Fruit fly (Drosophila melanogaster) whole organism, embryonic: ENCODE results near the gene Mdh2.

Experiments used
- CG10462 ChIP-seq: fragments of 200-800 bp; sonication (Bioruptor generic); optimal IDR thresholded peaks from 2 replicates; lab custom pipeline; 2016; ENCODE audit warnings: missing biosample characterization, missing genetic modification characterization
- CG11085 ChIP-seq: fragments of 200-800 bp; sonication (Bioruptor generic); IDR thresholded peaks from 2 replicates; pipeline ENCODE4 v1.3.6; 2022; ENCODE audit warnings: missing biosample characterization, missing genetic modification characterization
- CG1233 ChIP-seq: fragments of 200-800 bp; sonication (Bioruptor generic); optimal IDR thresholded peaks from 4 replicates; lab custom pipeline; 2018; ENCODE audit warnings: missing biosample characterization, mild to moderate bottlenecking, missing genetic modification characterization
- CG13624 ChIP-seq: fragments of 200-800 bp; sonication (Bioruptor generic); optimal IDR thresholded peaks from 2 replicates; lab custom pipeline; 2016; ENCODE audit warnings: missing biosample characterization, missing genetic modification characterization
- CG15696 ChIP-seq: fragments of 200-800 bp; sonication (Bioruptor generic); optimal IDR thresholded peaks from 2 replicates; lab custom pipeline; 2019; ENCODE audit warnings: missing biosample characterization, mild to moderate bottlenecking, missing genetic modification characterization, moderate library complexity
- CG1602 ChIP-seq: fragments of 200-800 bp; sonication (Bioruptor generic); optimal IDR thresholded peaks from 3 replicates; lab custom pipeline; 2016; ENCODE audit warnings: missing biosample characterization, missing genetic modification characterization
- CG17912 ChIP-seq: fragments of 200-800 bp; sonication (Bioruptor generic); optimal IDR thresholded peaks from 2 replicates; lab custom pipeline; 2018; ENCODE audit warnings: missing biosample characterization, mild to moderate bottlenecking, missing genetic modification characterization
- CG18011 ChIP-seq: fragments of 200-800 bp; sonication (Bioruptor generic); optimal IDR thresholded peaks from 2 replicates; lab custom pipeline; 2017; ENCODE audit warnings: missing biosample characterization, missing genetic modification characterization, mild to moderate bottlenecking, moderate library complexity, missing genotype
- CG18262 ChIP-seq: fragments of 200-800 bp; optimal IDR thresholded peaks from 3 replicates; lab custom pipeline; 2019; ENCODE audit warnings: missing biosample characterization, mild to moderate bottlenecking, missing genetic modification characterization, moderate library complexity
- CG2889 ChIP-seq: fragments of 200-800 bp; sonication (Bioruptor generic); IDR thresholded peaks from 3 replicates; pipeline ENCODE4 v1.3.6; 2022; ENCODE audit warnings: missing biosample characterization, missing genetic modification characterization
- CG34422 ChIP-seq: fragments of 200-800 bp; sonication (Bioruptor generic); IDR thresholded peaks from 3 replicates; pipeline ENCODE4 v1.3.6; 2022; ENCODE audit warnings: missing biosample characterization, missing genetic modification characterization
- CG3995 ChIP-seq: fragments of 200-800 bp; sonication (Bioruptor generic); optimal IDR thresholded peaks from 3 replicates; lab custom pipeline; 2016; ENCODE audit warnings: missing biosample characterization, missing genetic modification characterization
- CG6791 ChIP-seq: fragments of 200-800 bp; sonication (Bioruptor generic); IDR thresholded peaks from 3 replicates; pipeline ENCODE4 v1.3.6; 2022; ENCODE audit warnings: missing biosample characterization, missing genetic modification characterization; ENCODE audit not compliant: partially characterized antibody
- CG6854 ChIP-seq: fragments of 200-800 bp; sonication (Bioruptor generic); optimal IDR thresholded peaks from 3 replicates; lab custom pipeline; 2017; ENCODE audit warnings: missing biosample characterization, mild to moderate bottlenecking, missing genetic modification characterization
- CG7786 ChIP-seq: fragments of 200-800 bp; sonication (Bioruptor generic); optimal IDR thresholded peaks from 2 replicates; lab custom pipeline; 2016; ENCODE audit warnings: missing biosample characterization, missing genetic modification characterization
- CG7928 ChIP-seq: fragments of 200-800 bp; sonication (Bioruptor generic); optimal IDR thresholded peaks from 2 replicates; lab custom pipeline; 2017; ENCODE audit warnings: missing biosample characterization, mild to moderate bottlenecking, missing genetic modification characterization
- CG8359 ChIP-seq: fragments of 200-800 bp; sonication (Bioruptor generic); optimal IDR thresholded peaks from 2 replicates; lab custom pipeline; 2017; ENCODE audit warnings: missing biosample characterization, mild to moderate bottlenecking, missing genetic modification characterization, borderline replicate concordance
- CG8944 ChIP-seq: fragments of 200-800 bp; sonication (Bioruptor generic); optimal IDR thresholded peaks from 3 replicates; lab custom pipeline; 2016; ENCODE audit warnings: missing biosample characterization, missing genetic modification characterization
- CG9437 ChIP-seq: fragments of 200-800 bp; sonication (Bioruptor generic); optimal IDR thresholded peaks from 2 replicates; lab custom pipeline; 2018; ENCODE audit warnings: missing biosample characterization, mild to moderate bottlenecking, missing genetic modification characterization
- CG9817 ChIP-seq: fragments of 200-800 bp; sonication (Bioruptor generic); optimal IDR thresholded peaks from 2 replicates; lab custom pipeline; 2018; ENCODE audit warnings: missing biosample characterization, mild to moderate bottlenecking, missing genetic modification characterization, moderate library complexity
- Doc3 ChIP-seq: fragments of 200-800 bp; sonication (Bioruptor generic); IDR thresholded peaks from 3 replicates; pipeline ENCODE4 v1.3.6; 2022; ENCODE audit warnings: missing biosample characterization, missing genetic modification characterization; ENCODE audit not compliant: partially characterized antibody
- Fer2 ChIP-seq: fragments of 200-800 bp; sonication (Bioruptor generic); optimal IDR thresholded peaks from 2 replicates; lab custom pipeline; 2018; ENCODE audit warnings: missing biosample characterization, mild to moderate bottlenecking, missing genetic modification characterization, moderate library complexity
- Fer3 ChIP-seq: fragments of 200-800 bp; sonication (Bioruptor generic); optimal IDR thresholded peaks from 2 replicates; lab custom pipeline; 2018; ENCODE audit warnings: missing biosample characterization, mild to moderate bottlenecking, missing genetic modification characterization, moderate library complexity
- H15 ChIP-seq: fragments of 200-800 bp; sonication (Bioruptor generic); IDR thresholded peaks from 3 replicates; pipeline ENCODE4 v1.3.6; 2022; ENCODE audit warnings: missing biosample characterization, missing genetic modification characterization
- H2.0 ChIP-seq: fragments of 200-800 bp; sonication (Bioruptor generic); IDR thresholded peaks from 2 replicates; pipeline ENCODE4 v1.3.6; 2022; ENCODE audit warnings: missing biosample characterization, missing genetic modification characterization
- HHEX ChIP-seq: fragments of 200-800 bp; sonication (Bioruptor generic); optimal IDR thresholded peaks from 3 replicates; lab custom pipeline; 2017; ENCODE audit warnings: missing biosample characterization, mild to moderate bottlenecking, missing genetic modification characterization, missing genetic modification reagents
- HLH4C ChIP-seq: fragments of 200-800 bp; sonication (Bioruptor generic); IDR thresholded peaks from 3 replicates; pipeline ENCODE4 v1.3.6; 2022; ENCODE audit warnings: missing biosample characterization, missing genetic modification characterization; ENCODE audit not compliant: partially characterized antibody
- HLHmδ ChIP-seq: fragments of 200-800 bp; sonication (Bioruptor generic); optimal IDR thresholded peaks from 2 replicates; lab custom pipeline; 2018; ENCODE audit warnings: missing biosample characterization, mild to moderate bottlenecking, missing genetic modification characterization, moderate library complexity
- Med ChIP-seq: fragments of 200-800 bp; sonication (Bioruptor generic); peaks from one replicate; lab custom pipeline; 2016; ENCODE audit warnings: missing biosample characterization, missing genetic modification characterization, mild to moderate bottlenecking, inconsistent platforms, moderate library complexity
- PHDP ChIP-seq: fragments of 200-800 bp; sonication (Bioruptor generic); optimal IDR thresholded peaks from 3 replicates; lab custom pipeline; 2018; ENCODE audit warnings: missing biosample characterization, mild to moderate bottlenecking, missing genetic modification characterization, moderate library complexity
- Sry-δ ChIP-seq: fragments of 200-800 bp; sonication (Bioruptor generic); optimal IDR thresholded peaks from 2 replicates; lab custom pipeline; 2016; ENCODE audit warnings: missing biosample characterization, missing genetic modification characterization
- TFAM ChIP-seq: fragments of 200-800 bp; sonication (Bioruptor generic); optimal IDR thresholded peaks from 2 replicates; lab custom pipeline; 2017; ENCODE audit warnings: missing biosample characterization, missing genetic modification characterization, inconsistent platforms
- Trl ChIP-seq, 3 experiments: fragments of >200 bp in 2 of 3; fragments of 200-800 bp in 1 of 3; sonication (Bioruptor generic) in 1 of 3; optimal IDR thresholded peaks; 2 replicates in 1 of 3; 3 replicates in 2 of 3; lab custom pipeline; 2016 to 2017; ENCODE audit warnings: missing biosample characterization in 1 of 3, missing genetic modification characterization in 1 of 3
- bsh ChIP-seq, 2 experiments: fragments of 200-800 bp; sonication (Bioruptor generic); optimal IDR thresholded peaks; 2 replicates each; lab custom pipeline; 2017 to 2018; ENCODE audit warnings: mild to moderate bottlenecking in 2 of 2, missing biosample characterization in 2 of 2, missing genetic modification characterization in 2 of 2, moderate library complexity in 1 of 2
- cwo ChIP-seq: fragments of 200-800 bp; sonication (Bioruptor generic); optimal IDR thresholded peaks from 3 replicates; lab custom pipeline; 2017; ENCODE audit warnings: missing biosample characterization, missing genetic modification characterization, mild to moderate bottlenecking, moderate library complexity, missing genetic modification reagents
- gcm2 ChIP-seq: fragments of 200-800 bp; sonication (Bioruptor generic); optimal IDR thresholded peaks from 2 replicates; lab custom pipeline; 2016; ENCODE audit warnings: missing biosample characterization, missing genetic modification characterization
- gro ChIP-seq: fragments of 200-800 bp; sonication (Bioruptor generic); optimal IDR thresholded peaks from 2 replicates; lab custom pipeline; 2016; ENCODE audit warnings: missing biosample characterization, missing genetic modification characterization
- ken ChIP-seq: fragments of 200-800 bp; sonication (Bioruptor generic); IDR thresholded peaks from 3 replicates; pipeline ENCODE4 v1.3.6; 2022; ENCODE audit warnings: missing biosample characterization, missing genetic modification characterization
- luna ChIP-seq: fragments of 200-800 bp; sonication (Bioruptor generic); optimal IDR thresholded peaks from 2 replicates; lab custom pipeline; 2016; ENCODE audit warnings: missing biosample characterization, missing genetic modification characterization
- maf-S ChIP-seq: fragments of 200-800 bp; sonication (Bioruptor generic); optimal IDR thresholded peaks from 2 replicates; lab custom pipeline; 2016; ENCODE audit warnings: missing biosample characterization, missing genetic modification characterization
- mam ChIP-seq: fragments of 200-800 bp; sonication (Bioruptor generic); optimal IDR thresholded peaks from 3 replicates; lab custom pipeline; 2016; ENCODE audit warnings: missing biosample characterization, missing genetic modification characterization
- mirr ChIP-seq: fragments of 200-800 bp; sonication (Bioruptor generic); optimal IDR thresholded peaks from 3 replicates; lab custom pipeline; 2018; ENCODE audit warnings: missing biosample characterization, mild to moderate bottlenecking, missing genetic modification characterization
- onecut ChIP-seq: fragments of 200-800 bp; sonication (Bioruptor generic); IDR thresholded peaks from 2 replicates; pipeline ENCODE4 v1.3.6; 2022; ENCODE audit warnings: missing biosample characterization, missing genetic modification characterization
- pho ChIP-seq: fragments of 200-800 bp; sonication (Bioruptor generic); optimal IDR thresholded peaks from 2 replicates; lab custom pipeline; 2016; ENCODE audit warnings: missing biosample characterization, missing genetic modification characterization
- sc ChIP-seq, 3 experiments: fragments of >200 bp in 2 of 3; fragments of 200-800 bp in 1 of 3; sonication (Bioruptor generic) in 1 of 3; optimal IDR thresholded peaks; 2 replicates in 2 of 3; 3 replicates in 1 of 3; lab custom pipeline; 2017; ENCODE audit warnings: mild to moderate bottlenecking in 1 of 3, missing biosample characterization in 1 of 3, missing genetic modification characterization in 1 of 3, missing genetic modification reagents in 1 of 3
- sob ChIP-seq: fragments of 200-800 bp; sonication (Bioruptor generic); IDR thresholded peaks from 2 replicates; pipeline ENCODE4 v1.3.6; 2022; ENCODE audit warnings: missing biosample characterization, missing genetic modification characterization
- unc-4 ChIP-seq: fragments of 200-800 bp; sonication (Bioruptor generic); IDR thresholded peaks from 2 replicates; pipeline ENCODE4 v1.3.6; 2022; ENCODE audit warnings: missing biosample characterization, missing genetic modification characterization; ENCODE audit not compliant: partially characterized antibody
- wor ChIP-seq: fragments of 200-800 bp; sonication (Bioruptor generic); IDR thresholded peaks from 2 replicates; pipeline ENCODE4 v1.3.6; 2022; ENCODE audit warnings: missing biosample characterization, missing genetic modification characterization
- z ChIP-seq: fragments of 200-800 bp; sonication (Bioruptor generic); IDR thresholded peaks from 3 replicates; pipeline ENCODE4 v1.3.6; 2022; ENCODE audit warnings: missing biosample characterization, missing genetic modification characterization

The Mdh2 gene

DNA sequence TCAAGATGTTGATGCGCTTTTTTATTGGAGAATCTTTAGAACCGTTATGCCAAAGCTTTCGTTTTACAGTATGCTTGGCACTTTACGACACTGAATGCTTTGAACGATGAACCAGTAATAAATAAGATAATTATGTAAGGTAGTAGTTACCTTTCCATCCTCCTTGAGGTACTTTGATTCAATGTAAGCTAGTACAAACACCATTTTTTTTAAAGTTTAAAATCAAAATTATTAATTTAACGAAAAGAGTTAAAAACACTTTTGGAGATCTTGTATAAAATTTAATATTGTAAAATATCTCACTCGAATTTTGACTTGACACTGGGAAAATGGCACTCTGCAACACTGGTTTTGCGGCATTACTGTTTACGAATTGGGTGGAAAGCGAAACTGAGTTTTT is 40.8 kb upstream of the Mdh2 start, which contains the start of the genes Arp5 and CG7208 (continued):
- TF ChIP-seq CG34422 (GFP tag; lab: Robert Waterston, UW) = peak; percentile 63; the same call in 1 of the 3 replicates
- TF ChIP-seq CG7786 (GFP tag; lab: Kevin White, UChicago) = peak; percentile 58
- no peak for TF ChIP-seq z (GFP tag; lab: Robert Waterston, UW)
- peak; percentile 70 for TF ChIP-seq CG13624
- peak; percentile 30 for TF ChIP-seq CG7928 (GFP tag; lab: Kevin White, UChicago)
- peak; percentile 70 for TF ChIP-seq mam (GFP tag; lab: Kevin White, UChicago)
- peak; percentile 63 for TF ChIP-seq CG9817 (tag; lab: Kevin White, UChicago)
- peak; percentile 44 for TF ChIP-seq CG10462 (GFP tag; lab: Kevin White, UChicago)
- TF ChIP-seq CG11085 (GFP tag; lab: Robert Waterston, UW) = peak; percentile 59
- TF ChIP-seq CG8944 (GFP tag; lab: Kevin White, UChicago) = peak; percentile 13
- TF ChIP-seq cwo = peak; percentile 42
- peak; percentile 53 for TF ChIP-seq maf-S (GFP tag; lab: Kevin White, UChicago)
- TF ChIP-seq CG6791 = no peak
- TF ChIP-seq Med (GFP tag; lab: Kevin White, UChicago) = peak; percentile 88
- peak; percentile 61 for TF ChIP-seq HHEX (GFP tag; lab: Kevin White, UChicago)
- no peak for TF ChIP-seq onecut (GFP tag; lab: Robert Waterston, UW)
- peak; percentile 77 for TF ChIP-seq Fer3 (tag; lab: Kevin White, UChicago)
- no peak for TF ChIP-seq sc (optimal IDR thresholded peaks at IDR 0.05; lab: Kevin White, UChicago)
- peak; percentile 47 for TF ChIP-seq sc (GFP tag; optimal IDR thresholded peaks at IDR 0.05; lab: Kevin White, UChicago)
- TF ChIP-seq PHDP (tag; lab: Kevin White, UChicago) = peak; percentile 76
- TF ChIP-seq CG17912 (GFP tag; lab: Kevin White, UChicago) = no peak
- peak; percentile 54 for TF ChIP-seq CG1602 (GFP tag; lab: Kevin White, UChicago)
- no peak for TF ChIP-seq Trl (optimal IDR thresholded peaks at IDR 0.05; lab: Kevin White, UChicago)
- peak; percentile 46 for TF ChIP-seq Trl (GFP tag; optimal IDR thresholded peaks at IDR 0.05; lab: Kevin White, UChicago)
- 0 out of 2 replicates have a peak, but pooled peaks have one; percentile 13 for TF ChIP-seq wor (GFP tag; lab: Robert Waterston, UW)
- TF ChIP-seq Doc3 (GFP tag; lab: Robert Waterston, UW) = peak; percentile 37; the same call in 2 of the 3 replicates
- TF ChIP-seq pho = peak; percentile 80
- TF ChIP-seq Fer2 (tag; lab: Kevin White, UChicago) = peak; percentile 48
- TF ChIP-seq CG18262 (tag; lab: Kevin White, UChicago) = peak; percentile 71
- TF ChIP-seq gro = peak; percentile 47
- no peak for TF ChIP-seq HLH4C (GFP tag; lab: Robert Waterston, UW)
- TF ChIP-seq CG9437 = peak; percentile 67
- TF ChIP-seq CG2889 (GFP tag; lab: Robert Waterston, UW) = 0 out of 3 replicates have a peak, but pooled peaks have one; percentile 22
- peak; percentile 64 for TF ChIP-seq CG1233 (GFP tag; lab: Kevin White, UChicago)
- TF ChIP-seq unc-4 (GFP tag; lab: Robert Waterston, UW) = no peak
- peak; percentile 63; the same call in 1 of the 3 replicates for TF ChIP-seq ken (GFP tag; lab: Robert Waterston, UW)
- TF ChIP-seq CG8359 = no peak
- TF ChIP-seq sob (GFP tag; lab: Robert Waterston, UW) = peak; percentile 79
- TF ChIP-seq bsh (GFP tag; optimal IDR thresholded peaks at IDR 0.05; lab: Kevin White, UChicago) = peak in 1 of 2 experiments; percentile 70
- peak; percentile 54 for TF ChIP-seq CG18011 (GFP tag; lab: Kevin White, UChicago)
- peak; percentile 32 for TF ChIP-seq Sry-δ (GFP tag; lab: Kevin White, UChicago)
- TF ChIP-seq CG3995 (GFP tag; lab: Kevin White, UChicago) = peak; percentile 34
- TF ChIP-seq CG15696 (tag; lab: Kevin White, UChicago) = peak; percentile 4
- no peak for TF ChIP-seq H2.0 (GFP tag; lab: Robert Waterston, UW)
- TF ChIP-seq mirr (GFP tag; lab: Kevin White, UChicago) = no peak
- no peak for TF ChIP-seq TFAM (GFP tag; lab: Kevin White, UChicago)
- TF ChIP-seq HLHmδ (GFP tag; lab: Kevin White, UChicago) = no peak
- no peak for TF ChIP-seq gcm2 (GFP tag; lab: Kevin White, UChicago)
- peak; percentile 54; the same call in 2 of the 3 replicates for TF ChIP-seq H15
- TF ChIP-seq CG6854 (GFP tag; lab: Kevin White, UChicago) = no peak
- TF ChIP-seq luna (GFP tag; lab: Kevin White, UChicago) = peak; percentile 51
